Worm (Caenorhabditis elegans) whole organism, L1 larva: ENCODE measurements around the gene ptr-24.

Experiments used
- C04F5.9 ChIP-seq: sonication (generic microtip); optimal IDR thresholded peaks from 2 replicates; lab custom pipeline; 2016; ENCODE audit warnings: missing genetic modification characterization, missing compliant biosample characterization
- C16A3.4 ChIP-seq: fragments of 150-350 bp; optimal IDR thresholded peaks from 2 replicates; lab custom pipeline; 2014; ENCODE audit warnings: missing biosample characterization, missing genetic modification characterization
- F16B12.6 ChIP-seq: fragments of 150-350 bp; optimal IDR thresholded peaks from 2 replicates; lab custom pipeline; 2014; ENCODE audit warnings: missing biosample characterization, missing genetic modification characterization
- alr-1 ChIP-seq: fragments of 200-800 bp; sonication (Bioruptor generic); optimal IDR thresholded peaks from 2 replicates; lab custom pipeline; 2018; ENCODE audit warnings: borderline replicate concordance, mild to moderate bottlenecking, missing genetic modification characterization, missing compliant biosample characterization
- aly-2 ChIP-seq: fragments of 150-350 bp; optimal IDR thresholded peaks from 2 replicates; lab custom pipeline; 2014; ENCODE audit warnings: missing biosample characterization, missing genetic modification characterization
- ama-1 ChIP-seq: fragments of 150-350 bp; optimal IDR thresholded peaks from 2 replicates; lab custom pipeline; 2014
- blmp-1 ChIP-seq: fragments of 150-350 bp; optimal IDR thresholded peaks from 2 replicates; lab custom pipeline; 2014; ENCODE audit warnings: missing biosample characterization, missing genetic modification characterization
- ceh-63 ChIP-seq: fragments of 200-800 bp; sonication (Bioruptor generic); optimal IDR thresholded peaks from 2 replicates; lab custom pipeline; 2018; ENCODE audit warnings: mild to moderate bottlenecking, missing genetic modification characterization, missing compliant biosample characterization
- ceh-8 ChIP-seq: fragments of 200-800 bp; sonication (Bioruptor generic); optimal IDR thresholded peaks from 2 replicates; lab custom pipeline; 2018; ENCODE audit warnings: mild to moderate bottlenecking, missing genetic modification characterization, moderate library complexity, missing compliant biosample characterization
- ceh-82 ChIP-seq, 3 experiments: fragments of 150-350 bp in 1 of 3; sonication (generic microtip) in 2 of 3; optimal IDR thresholded peaks; 2 replicates each; lab custom pipeline; 2014 to 2017; ENCODE audit warnings: missing biosample characterization in 3 of 3, missing genetic modification characterization in 3 of 3
- ceh-88 ChIP-seq: fragments of 200-800 bp; sonication (Bioruptor generic); IDR thresholded peaks from 2 replicates; pipeline ENCODE4 v1.3.6; 2022; ENCODE audit warnings: missing genetic modification characterization, missing compliant biosample characterization
- dpl-1 ChIP-seq, 3 experiments: fragments of 150-350 bp in 2 of 3; sonication (generic microtip) in 1 of 3; optimal IDR thresholded peaks; 2 replicates each; lab custom pipeline; 2014 to 2017; ENCODE audit warnings: missing biosample characterization in 3 of 3, missing genetic modification characterization in 3 of 3, missing genetic modification reagents in 3 of 3
- efl-1 ChIP-seq, 4 experiments: fragments of 150-350 bp; optimal IDR thresholded peaks in 3 of 4; peaks in 1 of 4; 1 replicate in 1 of 4; 2 replicates in 3 of 4; lab custom pipeline; 2014; ENCODE audit warnings: missing biosample characterization in 2 of 4, missing genetic modification characterization in 2 of 4, missing genetic modification reagents in 2 of 4
- elt-3 ChIP-seq, 6 experiments: fragments of 150-350 bp in 1 of 6; sonication (generic microtip); optimal IDR thresholded peaks; 2 replicates each; lab custom pipeline; 2017 to 2018; ENCODE audit warnings: missing biosample characterization in 6 of 6, missing genetic modification characterization in 6 of 6, inconsistent platforms in 1 of 6
- fos-1 ChIP-seq: fragments of 150-350 bp; optimal IDR thresholded peaks from 2 replicates; lab custom pipeline; 2014; ENCODE audit warnings: missing biosample characterization, missing genetic modification characterization
- grh-1 ChIP-seq: fragments of 200-800 bp; sonication (Bioruptor generic); IDR thresholded peaks from 2 replicates; pipeline ENCODE4 v1.3.6; 2022; ENCODE audit warnings: missing genetic modification reagents, missing genetic modification characterization, missing compliant biosample characterization
- irx-1 ChIP-seq: sonication (generic microtip); optimal IDR thresholded peaks from 2 replicates; lab custom pipeline; 2016; ENCODE audit warnings: missing genetic modification characterization, missing compliant biosample characterization
- lin-13 ChIP-seq: fragments of 150-350 bp; optimal IDR thresholded peaks from 2 replicates; lab custom pipeline; 2014; ENCODE audit warnings: missing biosample characterization, missing genetic modification reagents, missing genetic modification characterization
- lin-14 ChIP-seq: fragments of 200-800 bp; sonication (Bioruptor generic); optimal IDR thresholded peaks from 2 replicates; lab custom pipeline; 2018; ENCODE audit warnings: mild to moderate bottlenecking, missing genetic modification characterization, moderate library complexity, missing compliant biosample characterization
- lin-35 ChIP-seq, 2 experiments: fragments of 150-350 bp; optimal IDR thresholded peaks; 2 replicates each; lab custom pipeline; 2014; ENCODE audit warnings: missing biosample characterization in 2 of 2, missing genetic modification characterization in 2 of 2, missing genetic modification reagents in 2 of 2
- lin-39 ChIP-seq: fragments of 150-350 bp; optimal IDR thresholded peaks from 2 replicates; lab custom pipeline; 2014; ENCODE audit warnings: missing biosample characterization, missing genetic modification reagents, missing genetic modification characterization
- lsy-2 ChIP-seq, 2 experiments: fragments of 150-350 bp; optimal IDR thresholded peaks; 2 replicates each; lab custom pipeline; 2014; ENCODE audit warnings: missing biosample characterization in 2 of 2, missing genetic modification characterization in 2 of 2
- mdl-1 ChIP-seq, 2 experiments: fragments of 150-350 bp; optimal IDR thresholded peaks; 2 replicates each; lab custom pipeline; 2014 to 2017; ENCODE audit warnings: missing biosample characterization in 2 of 2, missing genetic modification characterization in 2 of 2, inconsistent platforms in 1 of 2
- mep-1 ChIP-seq: fragments of 150-350 bp; optimal IDR thresholded peaks from 2 replicates; lab custom pipeline; 2014; ENCODE audit warnings: missing biosample characterization, missing genetic modification characterization
- nhr-11 ChIP-seq: fragments of 150-350 bp; optimal IDR thresholded peaks from 2 replicates; lab custom pipeline; 2014; ENCODE audit warnings: missing biosample characterization, missing genetic modification characterization
- nhr-19 ChIP-seq: fragments of 200-800 bp; sonication (Bioruptor generic); conservative IDR thresholded peaks from 2 replicates; pipeline ENCODE4 v1.3.6; 2022; ENCODE audit warnings: missing genetic modification characterization, missing compliant biosample characterization
- nhr-20 ChIP-seq: sonication (generic microtip); optimal IDR thresholded peaks from 2 replicates; lab custom pipeline; 2016; ENCODE audit warnings: mild to moderate bottlenecking, missing genetic modification characterization, missing compliant biosample characterization
- nhr-28 ChIP-seq: fragments of 150-350 bp; optimal IDR thresholded peaks from 2 replicates; lab custom pipeline; 2014; ENCODE audit warnings: missing biosample characterization, missing genetic modification characterization
- nhr-47 ChIP-seq: sonication (generic microtip); optimal IDR thresholded peaks from 2 replicates; lab custom pipeline; 2016; ENCODE audit warnings: mild to moderate bottlenecking, missing genetic modification characterization, moderate library complexity, missing compliant biosample characterization
- nhr-71 ChIP-seq: sonication (generic microtip); optimal IDR thresholded peaks from 2 replicates; lab custom pipeline; 2016; ENCODE audit warnings: mild to moderate bottlenecking, missing genetic modification characterization, moderate library complexity, missing compliant biosample characterization
- nhr-76 ChIP-seq: sonication (generic microtip); optimal IDR thresholded peaks from 2 replicates; lab custom pipeline; 2017; ENCODE audit warnings: missing biosample characterization, missing genetic modification characterization
- nhr-84 ChIP-seq: sonication (generic microtip); optimal IDR thresholded peaks from 2 replicates; lab custom pipeline; 2017; ENCODE audit warnings: missing biosample characterization, missing genetic modification characterization
- nhr-85 ChIP-seq: sonication (generic microtip); peaks from one replicate; lab custom pipeline; 2016; ENCODE audit warnings: missing genetic modification characterization, inconsistent platforms, missing compliant biosample characterization
- nhr-90 ChIP-seq: sonication (generic microtip); optimal IDR thresholded peaks from 2 replicates; lab custom pipeline; 2016; ENCODE audit warnings: mild to moderate bottlenecking, missing genetic modification characterization, missing compliant biosample characterization; ENCODE audit not compliant: poor library complexity
- pag-3 ChIP-seq: sonication (generic microtip); optimal IDR thresholded peaks from 2 replicates; lab custom pipeline; 2017; ENCODE audit warnings: missing genetic modification characterization, mild to moderate bottlenecking, missing compliant biosample characterization, antibody characterized with exemption, borderline replicate concordance; ENCODE audit not compliant: insufficient read depth
- pqm-1 ChIP-seq: sonication (generic microtip); optimal IDR thresholded peaks from 3 replicates; lab custom pipeline; 2017; ENCODE audit warnings: missing biosample characterization, missing genetic modification characterization
- rnt-1 ChIP-seq: sonication (generic microtip); optimal IDR thresholded peaks from 2 replicates; lab custom pipeline; 2016; ENCODE audit warnings: mild to moderate bottlenecking, missing genetic modification characterization, moderate library complexity, missing compliant biosample characterization
- snu-23 ChIP-seq: sonication (generic microtip); optimal IDR thresholded peaks from 2 replicates; lab custom pipeline; 2016; ENCODE audit warnings: missing genetic modification characterization, missing compliant biosample characterization
- sptf-1 ChIP-seq: fragments of 150-350 bp; optimal IDR thresholded peaks from 2 replicates; lab custom pipeline; 2014; ENCODE audit warnings: missing biosample characterization, missing genetic modification characterization
- swsn-7 ChIP-seq: sonication (generic microtip); optimal IDR thresholded peaks from 2 replicates; lab custom pipeline; 2016; ENCODE audit warnings: missing genetic modification characterization, missing compliant biosample characterization
- tbx-2 ChIP-seq: sonication (generic microtip); optimal IDR thresholded peaks from 2 replicates; lab custom pipeline; 2016; ENCODE audit warnings: missing genetic modification characterization, missing compliant biosample characterization
- unc-130 ChIP-seq: fragments of 150-350 bp; optimal IDR thresholded peaks from 2 replicates; lab custom pipeline; 2017; ENCODE audit warnings: missing biosample characterization, missing genetic modification characterization, inconsistent platforms
- unc-30 ChIP-seq: sonication (generic microtip); optimal IDR thresholded peaks from 2 replicates; lab custom pipeline; 2017; ENCODE audit warnings: missing biosample characterization, missing genetic modification characterization
- unc-62 ChIP-seq: fragments of 150-350 bp; optimal IDR thresholded peaks from 2 replicates; lab custom pipeline; 2014; ENCODE audit warnings: missing biosample characterization, missing genetic modification reagents, missing genetic modification characterization
- unc-86 ChIP-seq: sonication (generic microtip); optimal IDR thresholded peaks from 2 replicates; lab custom pipeline; 2016; ENCODE audit warnings: missing genetic modification characterization, missing compliant biosample characterization
- vab-15 ChIP-seq: sonication (generic microtip); optimal IDR thresholded peaks from 2 replicates; lab custom pipeline; 2017; ENCODE audit warnings: missing genotype, mild to moderate bottlenecking, missing genetic modification characterization, missing compliant biosample characterization
- ztf-4 ChIP-seq: fragments of 150-350 bp; optimal IDR thresholded peaks from 2 replicates; lab custom pipeline; 2014; ENCODE audit warnings: missing biosample characterization, missing genetic modification characterization

Gene ptr-24

ce11 chrX:13320575-13320974 lies 17.3 kb upstream of the ptr-24 start:
- TF ChIP-seq grh-1 (GFP tag; lab: Robert Waterston, UW) (0 out of 2 replicates have a peak, but pooled peaks have one; percentile 14), nhr-47 (tag; lab: Kevin White, UChicago) (peak; percentile 3), unc-30 (tag; lab: Kevin White, UChicago) (no peak), ceh-8 (GFP tag; lab: Kevin White, UChicago) (no peak), nhr-20 (peak; percentile 68), dpl-1 (GFP tag; optimal IDR thresholded peaks at IDR 0.05; lab: Kevin White, UChicago) (peak in 1 of 3 experiments; percentile 23), sptf-1 (tag; lab: Kevin White, UChicago) (no peak), lin-13 (GFP tag; lab: Kevin White, UChicago) (peak; percentile 30), lin-39 (tag; lab: Kevin White, UChicago) (no peak), blmp-1 (tag; lab: Kevin White, UChicago) (peak; percentile 96), unc-86 (no peak), nhr-19 (GFP tag; lab: Robert Waterston, UW) (peak; percentile 55), nhr-71 (tag; lab: Kevin White, UChicago) (peak; percentile 79), lin-14 (GFP tag; lab: Kevin White, UChicago) (peak; percentile 75), vab-15 (tag; lab: Kevin White, UChicago) (peak; percentile 36), tbx-2 (tag; lab: Kevin White, UChicago) (peak; percentile 23), swsn-7 (tag; lab: Kevin White, UChicago) (peak; percentile 42), lsy-2 (tag; optimal IDR thresholded peaks at IDR 0.05; lab: Kevin White, UChicago) (peak; percentile 25 to 59), nhr-90 (tag; lab: Kevin White, UChicago) (no peak), lin-35 (GFP tag; optimal IDR thresholded peaks at IDR 0.05; lab: Kevin White, UChicago) (peak in 1 of 2 experiments; percentile 53), irx-1 (tag; lab: Kevin White, UChicago) (no peak), unc-62 (GFP tag; lab: Kevin White, UChicago) (no peak), aly-2 (tag; lab: Kevin White, UChicago) (no peak), ama-1 (lab: Kevin White, UChicago) (peak; percentile 22), elt-3 (tag; optimal IDR thresholded peaks at IDR 0.05; lab: Kevin White, UChicago) (peak in 5 of 6 experiments; percentile 57 to 90 (median 77)), ztf-4 (tag; lab: Kevin White, UChicago) (peak; percentile 28), nhr-85 (tag; lab: Kevin White, UChicago) (peak; percentile 94), snu-23 (GFP tag; lab: Kevin White, UChicago) (peak; percentile 71), C16A3.4 (peak; percentile 55), rnt-1 (tag; lab: Kevin White, UChicago) (peak; percentile 55), pqm-1 (tag; lab: Kevin White, UChicago) (no peak), mep-1 (peak; percentile 41)

DNA sequence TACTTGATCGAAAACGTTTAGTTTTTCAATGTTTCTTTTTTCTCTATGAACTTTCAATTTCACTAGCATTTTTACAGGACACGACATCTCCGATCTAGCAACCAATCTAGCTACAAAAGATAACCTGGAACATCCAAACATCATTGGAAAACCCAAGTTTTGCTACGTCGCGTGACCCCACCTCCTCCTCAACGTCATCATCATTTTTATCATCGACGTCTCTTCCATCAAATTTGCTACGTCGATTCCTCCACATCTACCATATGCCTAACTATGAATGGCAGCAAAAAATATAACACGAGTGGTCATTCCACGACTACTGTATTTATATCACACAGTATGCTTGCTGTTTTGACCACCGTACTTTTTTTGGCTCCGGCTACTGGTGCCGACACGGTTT lies 14.9 kb upstream of the ptr-24 start, which contains the start of gene F46G10.2:
F46G10.2 (plus strand) TSS at position 78 of the 400 bp plus-strand sequence.
- TF ChIP-seq nhr-20, result peak; percentile 26
- no peak for TF ChIP-seq pag-3
- TF ChIP-seq dpl-1 (GFP tag; optimal IDR thresholded peaks at IDR 0.05; lab: Kevin White, UChicago), result no peak
- TF ChIP-seq nhr-71 (tag; lab: Kevin White, UChicago), result peak; percentile 24
- peak in 1 of 6 experiments; percentile 32 for TF ChIP-seq elt-3 (tag; optimal IDR thresholded peaks at IDR 0.05; lab: Kevin White, UChicago)
- TF ChIP-seq ceh-88 (GFP tag; lab: Robert Waterston, UW), result no peak
- TF ChIP-seq mdl-1 (tag; optimal IDR thresholded peaks at IDR 0.05; lab: Kevin White, UChicago), result peak in 1 of 2 experiments; percentile 16
- TF ChIP-seq nhr-85 (tag; lab: Kevin White, UChicago), result peak; percentile 68
- no peak for TF ChIP-seq aly-2 (tag; lab: Kevin White, UChicago)
- TF ChIP-seq nhr-84 (tag; lab: Kevin White, UChicago), result no peak
- TF ChIP-seq lin-35 (GFP tag; optimal IDR thresholded peaks at IDR 0.05; lab: Kevin White, UChicago), result peak in 1 of 2 experiments; percentile 16
- TF ChIP-seq blmp-1 (tag; lab: Kevin White, UChicago), result peak; percentile 73
- TF ChIP-seq, all 84 proteins: peak for 7

DNA sequence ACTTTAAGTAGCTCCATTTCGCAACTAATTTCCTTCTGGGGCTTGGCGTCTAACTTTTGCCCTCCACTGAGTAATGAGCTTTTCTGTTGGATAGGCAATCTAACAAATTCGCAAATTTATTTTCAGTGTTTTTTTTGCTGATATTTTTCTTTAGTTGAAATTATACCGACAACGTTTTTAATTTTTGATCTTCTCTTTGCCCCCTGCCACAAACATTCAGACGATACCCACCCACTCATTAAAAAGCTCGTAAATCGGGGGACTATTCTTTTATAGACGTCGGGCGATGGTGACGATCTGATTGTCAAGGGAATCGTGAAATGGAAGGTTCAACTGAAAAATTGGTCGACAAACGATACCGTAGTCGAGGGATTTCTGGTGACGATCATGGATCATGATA lies 14.1 kb upstream of the ptr-24 start:
- TF ChIP-seq ceh-63, result peak; percentile 41
- no peak for TF ChIP-seq C04F5.9 (tag; lab: Kevin White, UChicago)
- no peak for TF ChIP-seq nhr-47 (tag; lab: Kevin White, UChicago)
- no peak for TF ChIP-seq nhr-76 (tag; lab: Kevin White, UChicago)
- no peak for TF ChIP-seq ceh-8 (GFP tag; lab: Kevin White, UChicago)
- TF ChIP-seq fos-1 (tag; lab: Kevin White, UChicago), result no peak
- TF ChIP-seq nhr-85 (tag; lab: Kevin White, UChicago), result peak; percentile 59
- TF ChIP-seq unc-130 (tag; lab: Kevin White, UChicago), result no peak
- no peak for TF ChIP-seq ztf-4 (tag; lab: Kevin White, UChicago)
- TF ChIP-seq aly-2 (tag; lab: Kevin White, UChicago), result no peak
- no peak for TF ChIP-seq nhr-11
- no peak for TF ChIP-seq blmp-1 (tag; lab: Kevin White, UChicago)
- no peak for TF ChIP-seq nhr-20
- no peak for TF ChIP-seq efl-1 (optimal IDR thresholded peaks at IDR 0.05; lab: Kevin White, UChicago)
- peak in 1 of 2 experiments; percentile 74 for TF ChIP-seq efl-1 (GFP tag; optimal IDR thresholded peaks at IDR 0.05 in 1 of 2; lab: Kevin White, UChicago)
- no peak for TF ChIP-seq sptf-1 (tag; lab: Kevin White, UChicago)
- TF ChIP-seq nhr-28 (tag; lab: Kevin White, UChicago), result no peak
- peak; percentile 10 for TF ChIP-seq lin-14 (GFP tag; lab: Kevin White, UChicago)
- TF ChIP-seq F16B12.6 (tag; lab: Kevin White, UChicago), result no peak
- TF ChIP-seq alr-1 (tag; lab: Kevin White, UChicago), result no peak
- no peak for TF ChIP-seq ceh-82 (tag; optimal IDR thresholded peaks at IDR 0.05; lab: Kevin White, UChicago)
